Worm (Caenorhabditis elegans) whole organism, midembryonic: Measurements from ENCODE around the gene T05H4.15.

Source experiments
- T22C8.4 ChIP-seq: fragments of 200-800 bp; sonication (Bioruptor generic); IDR thresholded peaks from 2 replicates; pipeline ENCODE4 v1.3.6; 2022; ENCODE audit warnings: missing genetic modification characterization, missing compliant biosample characterization
- cog-1 ChIP-seq: sonication (generic microtip); optimal IDR thresholded peaks from 2 replicates; lab custom pipeline; 2016; ENCODE audit warnings: missing genetic modification characterization, missing compliant biosample characterization
- med-1 ChIP-seq: sonication (generic microtip); optimal IDR thresholded peaks from 2 replicates; lab custom pipeline; 2017; ENCODE audit warnings: missing genetic modification characterization, mild to moderate bottlenecking, missing compliant biosample characterization, antibody characterized with exemption, missing genetic modification reagents; ENCODE audit not compliant: insufficient read depth
- ref-1 ChIP-seq: fragments of 200-800 bp; sonication (Bioruptor generic); conservative IDR thresholded peaks from 2 replicates; pipeline ENCODE4 v1.3.6; 2022; ENCODE audit warnings: missing genetic modification reagents, missing genetic modification characterization, missing compliant biosample characterization
- tab-1 ChIP-seq: fragments of 200-800 bp; sonication (Bioruptor generic); IDR thresholded peaks from 2 replicates; pipeline ENCODE4 v1.3.6; 2022; ENCODE audit warnings: missing genetic modification characterization, missing compliant biosample characterization

ce11 chrV:6430526-6431371 is 10.8 kb downstream of the T05H4.15 start:
- TF ChIP-seq ref-1 = no peak
- no peak for TF ChIP-seq T22C8.4
- no peak for TF ChIP-seq cog-1 (tag; lab: Kevin White, UChicago)
- TF ChIP-seq tab-1 = no peak
- no peak for TF ChIP-seq med-1 (GFP tag; lab: Kevin White, UChicago)
